Worm (Caenorhabditis elegans) whole organism, L2 larva: ENCODE results near the gene cyp-34A8.

Experiments used
- ama-1 ChIP-seq: fragments of 150-350 bp; optimal IDR thresholded peaks from 2 replicates; lab custom pipeline; 2018; ENCODE audit warnings: inconsistent platforms
- ceh-16 ChIP-seq: fragments of 150-350 bp; optimal IDR thresholded peaks from 2 replicates; lab custom pipeline; 2014; ENCODE audit warnings: missing biosample characterization, missing genetic modification characterization
- nhr-11 ChIP-seq: fragments of 150-350 bp; optimal IDR thresholded peaks from 2 replicates; lab custom pipeline; 2014; ENCODE audit warnings: missing biosample characterization, missing genetic modification characterization
- snpc-4 ChIP-seq: fragments of 150-350 bp; optimal IDR thresholded peaks from 2 replicates; lab custom pipeline; 2014; ENCODE audit warnings: missing biosample characterization, missing genetic modification characterization

DNA sequence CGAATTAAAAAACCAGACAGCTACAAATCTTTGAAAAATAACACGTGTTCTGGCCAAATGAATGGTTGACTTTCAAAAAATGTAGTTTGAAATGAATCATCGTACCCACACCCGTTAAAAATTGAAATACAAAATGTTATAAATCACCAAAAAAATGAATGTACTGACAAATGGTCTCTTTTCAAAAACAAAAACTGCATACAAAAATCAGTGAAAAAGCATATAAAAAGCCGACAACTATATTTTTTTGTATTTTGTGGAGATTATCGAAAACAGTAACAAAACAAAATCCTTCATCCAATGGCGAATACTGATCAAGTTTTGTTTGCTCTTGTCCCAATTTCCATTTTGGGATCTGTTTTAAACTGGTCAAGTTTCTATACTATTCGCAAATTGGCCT, 48.3 kb downstream of the cyp-34A8 start, which contains the start of gene srx-66:
- TF ChIP-seq snpc-4 (tag; lab: Kevin White, UChicago) (no peak), ama-1 (lab: Kevin White, UChicago) (no peak), ceh-16 (no peak), nhr-11 (no peak)
